Worm (Caenorhabditis elegans): ENCODE data around the gene mcm-6.

The mcm-6 gene

DNA sequence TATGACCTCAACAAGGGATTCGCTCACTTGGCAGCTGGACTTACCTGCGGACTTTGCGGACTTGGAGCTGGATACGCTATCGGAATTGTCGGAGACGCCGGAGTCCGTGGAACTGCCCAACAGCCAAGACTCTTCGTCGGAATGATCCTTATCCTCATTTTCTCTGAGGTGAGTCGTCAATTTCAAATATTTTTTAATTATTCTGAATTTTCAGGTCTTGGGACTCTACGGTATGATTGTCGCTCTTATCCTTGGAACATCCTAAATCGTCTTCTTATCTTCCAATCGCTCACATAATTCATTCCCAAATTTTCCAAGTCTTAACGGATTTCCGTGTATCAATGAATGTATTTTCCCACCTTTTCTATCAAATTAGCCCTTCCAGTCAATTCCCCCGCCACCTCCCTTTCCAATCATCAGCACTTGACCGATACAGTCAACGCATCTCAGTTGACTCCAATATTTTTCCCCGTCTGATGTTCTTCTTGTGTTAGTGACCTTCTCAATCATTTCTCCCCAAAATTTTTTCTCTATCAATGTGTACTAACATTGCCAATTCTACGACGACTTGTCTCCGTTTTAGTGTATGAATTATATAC lies 11.6 kb upstream of the mcm-6 start, which contains the start of gene R10E11.6:
Gene R10E11.6, plus strand, starts transcription at position 524 of the 599 bp plus-strand sequence.
- no peak for TF ChIP-seq mec-3 (tag; optimal IDR thresholded peaks at IDR 0.05; ENCODE audit: borderline replicate concordance)
- TF ChIP-seq dve-1 (tag; optimal IDR thresholded peaks at IDR 0.05): no peak
- no peak for TF ChIP-seq pha-4 (tag; optimal IDR thresholded peaks at IDR 0.05)
- no peak for TF ChIP-seq ref-2 (tag; optimal IDR thresholded peaks at IDR 0.05)
- TF ChIP-seq pros-1 (tag; optimal IDR thresholded peaks at IDR 0.05): no peak
- TF ChIP-seq syd-9 (tag; optimal IDR thresholded peaks at IDR 0.05): no peak
- TF ChIP-seq sox-4 (tag; optimal IDR thresholded peaks at IDR 0.05): no peak
- TF ChIP-seq hlh-8 (tag; optimal IDR thresholded peaks at IDR 0.05): no peak
- TF ChIP-seq hlh-13 (GFP tag; optimal IDR thresholded peaks at IDR 0.05): no peak
- no peak for TF ChIP-seq eyg-1 (tag; optimal IDR thresholded peaks at IDR 0.05)
- no peak for TF ChIP-seq pax-1 (tag; optimal IDR thresholded peaks at IDR 0.05)
- TF ChIP-seq unc-3 (GFP tag; conservative IDR thresholded peaks at IDR 0.05): no peak
- TF ChIP-seq unc-3 (tag; optimal IDR thresholded peaks at IDR 0.05): no peak

- TF ChIP-seq hlh-6 (tag; optimal IDR thresholded peaks at IDR 0.05) (no peak), sox-4 (tag; optimal IDR thresholded peaks at IDR 0.05) (no peak), ceh-45 (GFP tag; IDR thresholded peaks at IDR 0.05) (no peak), che-1 (tag; optimal IDR thresholded peaks at IDR 0.05) (no peak), ceh-48 (tag; optimal IDR thresholded peaks at IDR 0.05) (no peak)
Measured at ce11 chrIII:9783133-9783590, 11.0 kb upstream of the mcm-6 start.

- no peak for TF ChIP-seq ceh-2 (tag; optimal IDR thresholded peaks at IDR 0.05)
- TF ChIP-seq elt-2 (tag; optimal IDR thresholded peaks at IDR 0.05): peak; percentile 79
Measured at ce11 chrIII:9786776-9787175, 7.4 kb upstream of the mcm-6 start.

- TF ChIP-seq hlh-30 (tag; optimal IDR thresholded peaks at IDR 0.05; ENCODE audit: insufficient read depth): no peak
- TF ChIP-seq nfya-1 (tag; optimal IDR thresholded peaks at IDR 0.05): peak; percentile 84
- no peak for TF ChIP-seq pat-9 (tag; optimal IDR thresholded peaks at IDR 0.05)
Measured at ce11 chrIII:9789083-9789482, 5.1 kb upstream of the mcm-6 start.

- TF ChIP-seq nfya-1 (tag; optimal IDR thresholded peaks at IDR 0.05): peak; percentile 51
- TF ChIP-seq ceh-24 (tag; optimal IDR thresholded peaks at IDR 0.05): no peak
Measured at ce11 chrIII:9789607-9790073, 4.5 kb upstream of the mcm-6 start, which contains the start of gene R10E11.5. TSS of gene R10E11.5 (minus strand) at chrIII:9789657.

DNA sequence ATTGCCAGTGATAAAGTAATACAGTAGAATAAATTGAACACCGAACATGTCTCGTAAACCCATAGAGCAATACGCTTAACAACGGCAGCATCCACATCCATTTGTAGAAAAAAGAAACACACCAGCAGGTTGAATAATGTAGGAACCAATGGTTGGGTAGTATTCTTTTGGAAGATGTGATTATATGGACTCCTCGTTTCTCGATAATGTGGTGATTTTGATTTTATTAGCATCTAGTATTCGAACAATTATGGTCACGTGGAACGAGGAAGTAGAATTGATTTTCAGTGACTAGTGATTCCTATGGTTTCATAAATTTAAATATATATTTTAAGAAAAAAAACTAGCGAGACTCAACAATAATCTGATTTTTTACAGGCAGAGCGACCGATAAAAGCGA lies 2.3 kb downstream of the mcm-6 start, which contains the start of gene srxa-10:
Gene srxa-10, minus strand, starts transcription at position 101 of the 400 bp plus-strand sequence.
- TF ChIP-seq ceh-24 (tag; optimal IDR thresholded peaks at IDR 0.05) (no peak), syd-9 (tag; optimal IDR thresholded peaks at IDR 0.05) (no peak), ztf-16 (tag; optimal IDR thresholded peaks at IDR 0.05) (no peak), dmd-4 (tag; optimal IDR thresholded peaks at IDR 0.05; ENCODE audit: borderline replicate concordance) (no peak), ceh-6 (GFP tag; optimal IDR thresholded peaks at IDR 0.05) (no peak), ceh-22 (tag; optimal IDR thresholded peaks at IDR 0.05) (no peak), unc-86 (tag; optimal IDR thresholded peaks at IDR 0.05) (no peak), elt-2 (tag; optimal IDR thresholded peaks at IDR 0.05) (no peak), lim-6 (tag; optimal IDR thresholded peaks at IDR 0.05) (no peak), hlh-30 (tag; optimal IDR thresholded peaks at IDR 0.05; ENCODE audit: insufficient read depth) (no peak), zip-5 (tag; optimal IDR thresholded peaks at IDR 0.05) (no peak), npax-4 (tag; optimal IDR thresholded peaks at IDR 0.05) (no peak), Y22D7AL.16 (tag; optimal IDR thresholded peaks at IDR 0.05) (no peak), pha-4 (tag; optimal IDR thresholded peaks at IDR 0.05) (no peak), C38D4.7 (GFP tag; optimal IDR thresholded peaks at IDR 0.05) (no peak), ceh-9 (tag; optimal IDR thresholded peaks at IDR 0.05) (no peak), pax-1 (tag; optimal IDR thresholded peaks at IDR 0.05) (no peak), pqm-1 (tag; optimal IDR thresholded peaks at IDR 0.05) (no peak), nfya-1 (tag; optimal IDR thresholded peaks at IDR 0.05) (no peak), nhr-232 (tag; optimal IDR thresholded peaks at IDR 0.05) (no peak)
